Fruit fly (Drosophila melanogaster) whole organism, embryonic: ENCODE measurements around the gene CG8173.

Experiments used
- CG11456 ChIP-seq: fragments of 200-800 bp; sonication (Bioruptor generic); IDR thresholded peaks from 3 replicates; pipeline ENCODE4 v1.3.6; 2022; ENCODE audit warnings: missing biosample characterization, missing genetic modification characterization
- CG11695 ChIP-seq: fragments of 200-800 bp; sonication (Bioruptor generic); IDR thresholded peaks from 3 replicates; pipeline ENCODE4 v1.3.6; 2022; ENCODE audit warnings: missing biosample characterization, missing genetic modification characterization
- CG11696 ChIP-seq: fragments of 200-800 bp; sonication (Bioruptor generic); IDR thresholded peaks from 2 replicates; pipeline ENCODE4 v1.3.6; 2022; ENCODE audit warnings: missing biosample characterization, missing genetic modification characterization
- CG11723 ChIP-seq: fragments of 200-800 bp; sonication (Bioruptor generic); optimal IDR thresholded peaks from 2 replicates; lab custom pipeline; 2017; ENCODE audit warnings: missing biosample characterization, mild to moderate bottlenecking, missing genetic modification characterization
- CG12299 ChIP-seq: fragments of 200-800 bp; sonication (Bioruptor generic); optimal IDR thresholded peaks from 2 replicates; lab custom pipeline; 2018; ENCODE audit warnings: missing biosample characterization, mild to moderate bottlenecking, missing genetic modification characterization
- CG12391 ChIP-seq: fragments of 200-800 bp; sonication (Bioruptor generic); optimal IDR thresholded peaks from 3 replicates; lab custom pipeline; 2018; ENCODE audit warnings: missing biosample characterization, mild to moderate bottlenecking, missing genetic modification characterization, moderate library complexity
- CG12659 ChIP-seq: fragments of 200-800 bp; sonication (Bioruptor generic); optimal IDR thresholded peaks from 3 replicates; lab custom pipeline; 2017; ENCODE audit warnings: mild to moderate bottlenecking, missing biosample characterization, missing genetic modification reagents, missing genetic modification characterization
- CG13296 ChIP-seq: fragments of 200-800 bp; sonication (Bioruptor generic); optimal IDR thresholded peaks from 3 replicates; lab custom pipeline; 2018; ENCODE audit warnings: missing biosample characterization, mild to moderate bottlenecking, missing genetic modification characterization
- CG14710 ChIP-seq: fragments of 200-800 bp; sonication (Bioruptor generic); optimal IDR thresholded peaks from 3 replicates; lab custom pipeline; 2019; ENCODE audit warnings: missing biosample characterization, mild to moderate bottlenecking, missing genetic modification characterization, moderate library complexity
- CG15269 ChIP-seq: fragments of 200-800 bp; sonication (Bioruptor generic); optimal IDR thresholded peaks from 2 replicates; lab custom pipeline; 2018; ENCODE audit warnings: missing biosample characterization, mild to moderate bottlenecking, missing genetic modification characterization, moderate library complexity
- CG17328 ChIP-seq: fragments of 200-800 bp; sonication (Bioruptor generic); IDR thresholded peaks from 2 replicates; pipeline ENCODE4 v1.3.6; 2022; ENCODE audit warnings: missing biosample characterization, missing genetic modification characterization
- CG17361 ChIP-seq: fragments of 200-800 bp; sonication (Bioruptor generic); IDR thresholded peaks from 3 replicates; pipeline ENCODE4 v1.3.6; 2022; ENCODE audit warnings: missing biosample characterization, missing genetic modification characterization
- CG17829 ChIP-seq: fragments of 200-800 bp; optimal IDR thresholded peaks from 2 replicates; lab custom pipeline; 2019; ENCODE audit warnings: missing biosample characterization, mild to moderate bottlenecking, missing genetic modification characterization, moderate library complexity
- CG18262 ChIP-seq: fragments of 200-800 bp; optimal IDR thresholded peaks from 3 replicates; lab custom pipeline; 2019; ENCODE audit warnings: missing biosample characterization, mild to moderate bottlenecking, missing genetic modification characterization, moderate library complexity
- CG2120 ChIP-seq: fragments of 200-800 bp; sonication (Bioruptor generic); optimal IDR thresholded peaks from 3 replicates; lab custom pipeline; 2016; ENCODE audit warnings: missing biosample characterization, missing genetic modification characterization
- CG6254 ChIP-seq: fragments of 200-800 bp; sonication (Bioruptor generic); optimal IDR thresholded peaks from 3 replicates; lab custom pipeline; 2017; ENCODE audit warnings: mild to moderate bottlenecking, missing biosample characterization, missing genetic modification reagents, missing genetic modification characterization
- CG6683 ChIP-seq: fragments of 200-800 bp; sonication (Bioruptor generic); optimal IDR thresholded peaks from 2 replicates; lab custom pipeline; 2017; ENCODE audit warnings: missing biosample characterization, mild to moderate bottlenecking, missing genetic modification characterization, missing genetic modification reagents
- CG6813 ChIP-seq: fragments of 200-800 bp; sonication (Bioruptor generic); optimal IDR thresholded peaks from 2 replicates; lab custom pipeline; 2017; ENCODE audit warnings: missing biosample characterization, missing genetic modification characterization, mild to moderate bottlenecking, moderate library complexity, missing genetic modification reagents
- CG6854 ChIP-seq: fragments of 200-800 bp; sonication (Bioruptor generic); optimal IDR thresholded peaks from 3 replicates; lab custom pipeline; 2017; ENCODE audit warnings: missing biosample characterization, mild to moderate bottlenecking, missing genetic modification characterization
- CG7839 ChIP-seq: fragments of 200-800 bp; sonication (Bioruptor generic); optimal IDR thresholded peaks from 3 replicates; lab custom pipeline; 2018; ENCODE audit warnings: missing biosample characterization, mild to moderate bottlenecking, missing genetic modification characterization, moderate library complexity
- CG8290 ChIP-seq, 3 experiments: fragments of 200-800 bp; sonication (Bioruptor generic); optimal IDR thresholded peaks; 2 replicates each; lab custom pipeline; 2016 to 2019; ENCODE audit warnings: missing biosample characterization in 3 of 3, missing genetic modification characterization in 3 of 3, mild to moderate bottlenecking in 2 of 3, moderate library complexity in 1 of 3
- CG9215 ChIP-seq: fragments of 200-800 bp; sonication (Bioruptor generic); IDR thresholded peaks from 2 replicates; pipeline ENCODE4 v1.3.6; 2022; ENCODE audit warnings: missing biosample characterization, missing genetic modification characterization
- CG9727 ChIP-seq: fragments of 200-800 bp; sonication (Bioruptor generic); optimal IDR thresholded peaks from 3 replicates; lab custom pipeline; 2017; ENCODE audit warnings: missing biosample characterization, mild to moderate bottlenecking, missing genetic modification characterization
- D19A ChIP-seq: fragments of 200-800 bp; optimal IDR thresholded peaks from 3 replicates; lab custom pipeline; 2019; ENCODE audit warnings: missing biosample characterization, mild to moderate bottlenecking, missing genetic modification characterization, moderate library complexity
- D19B ChIP-seq: fragments of 200-800 bp; sonication (Bioruptor generic); optimal IDR thresholded peaks from 2 replicates; lab custom pipeline; 2017; ENCODE audit warnings: missing biosample characterization, mild to moderate bottlenecking, missing genetic modification characterization
- Drgx ChIP-seq: fragments of 200-800 bp; sonication (Bioruptor generic); IDR thresholded peaks from 2 replicates; pipeline ENCODE4 v1.3.6; 2022; ENCODE audit warnings: missing biosample characterization, missing genetic modification characterization
- Hr51 ChIP-seq, 2 experiments: fragments of 200-800 bp; sonication (Bioruptor generic); optimal IDR thresholded peaks; 2 replicates in 1 of 2; 3 replicates in 1 of 2; lab custom pipeline; 2016 to 2018; ENCODE audit warnings: missing biosample characterization in 2 of 2, missing genetic modification characterization in 2 of 2, mild to moderate bottlenecking in 1 of 2, moderate library complexity in 1 of 2
- Meics ChIP-seq: fragments of 200-800 bp; sonication (Bioruptor generic); optimal IDR thresholded peaks from 2 replicates; lab custom pipeline; 2017; ENCODE audit warnings: missing biosample characterization, mild to moderate bottlenecking, missing genetic modification characterization
- Nf-YC ChIP-seq: fragments of 200-800 bp; optimal IDR thresholded peaks from 3 replicates; lab custom pipeline; 2019; ENCODE audit warnings: missing biosample characterization, mild to moderate bottlenecking, missing genetic modification characterization, moderate library complexity
- Oli ChIP-seq: fragments of 200-800 bp; sonication (Bioruptor generic); optimal IDR thresholded peaks from 2 replicates; lab custom pipeline; 2018; ENCODE audit warnings: missing biosample characterization, mild to moderate bottlenecking, missing genetic modification characterization, moderate library complexity
- PHDP ChIP-seq: fragments of 200-800 bp; sonication (Bioruptor generic); optimal IDR thresholded peaks from 3 replicates; lab custom pipeline; 2018; ENCODE audit warnings: missing biosample characterization, mild to moderate bottlenecking, missing genetic modification characterization, moderate library complexity
- Sox102F ChIP-seq: fragments of 200-800 bp; sonication (Bioruptor generic); optimal IDR thresholded peaks from 2 replicates; lab custom pipeline; 2018; ENCODE audit warnings: missing biosample characterization, mild to moderate bottlenecking, missing genetic modification characterization, moderate library complexity
- bcd ChIP-seq: fragments of 200-800 bp; sonication (Bioruptor generic); optimal IDR thresholded peaks from 2 replicates; lab custom pipeline; 2017; ENCODE audit warnings: missing biosample characterization, mild to moderate bottlenecking, missing genetic modification characterization
- cwo ChIP-seq: fragments of 200-800 bp; sonication (Bioruptor generic); optimal IDR thresholded peaks from 3 replicates; lab custom pipeline; 2017; ENCODE audit warnings: missing biosample characterization, missing genetic modification characterization, mild to moderate bottlenecking, moderate library complexity, missing genetic modification reagents
- dmrt99B ChIP-seq: fragments of 200-800 bp; sonication (Bioruptor generic); optimal IDR thresholded peaks from 2 replicates; lab custom pipeline; 2018; ENCODE audit warnings: missing biosample characterization, mild to moderate bottlenecking, missing genetic modification characterization, moderate library complexity
- fd96Cb ChIP-seq: fragments of 200-800 bp; sonication (Bioruptor generic); optimal IDR thresholded peaks from 2 replicates; lab custom pipeline; 2018; ENCODE audit warnings: missing biosample characterization, mild to moderate bottlenecking, missing genetic modification characterization, moderate library complexity
- gem ChIP-seq: fragments of 200-800 bp; sonication (Bioruptor generic); optimal IDR thresholded peaks from 2 replicates; lab custom pipeline; 2019; ENCODE audit warnings: missing biosample characterization, mild to moderate bottlenecking, missing genetic modification characterization, moderate library complexity
- grau ChIP-seq: fragments of 200-800 bp; optimal IDR thresholded peaks from 3 replicates; lab custom pipeline; 2019; ENCODE audit warnings: missing biosample characterization, mild to moderate bottlenecking, missing genetic modification characterization, moderate library complexity
- hth ChIP-seq: fragments of >200 bp; optimal IDR thresholded peaks from 2 replicates; lab custom pipeline; 2017; ENCODE audit warnings: inconsistent platforms
- nmo ChIP-seq: fragments of 200-800 bp; sonication (Bioruptor generic); optimal IDR thresholded peaks from 2 replicates; lab custom pipeline; 2018; ENCODE audit warnings: missing biosample characterization, mild to moderate bottlenecking, missing genetic modification characterization, moderate library complexity
- odd ChIP-seq: fragments of 200-800 bp; sonication (Bioruptor generic); optimal IDR thresholded peaks from 2 replicates; lab custom pipeline; 2017; ENCODE audit warnings: missing biosample characterization, mild to moderate bottlenecking, missing genetic modification characterization
- phol ChIP-seq: fragments of 200-800 bp; sonication (Bioruptor generic); optimal IDR thresholded peaks from 3 replicates; lab custom pipeline; 2018; ENCODE audit warnings: missing biosample characterization, mild to moderate bottlenecking, missing genetic modification characterization, moderate library complexity
- prd ChIP-seq, 3 experiments: fragments of >200 bp in 2 of 3; fragments of 200-800 bp in 1 of 3; sonication (Bioruptor generic) in 1 of 3; optimal IDR thresholded peaks in 2 of 3; IDR thresholded peaks in 1 of 3; 2 replicates in 2 of 3; 3 replicates in 1 of 3; pipeline versions ENCODE4 v1.3.6 to Lab custom; 2017 to 2022; ENCODE audit warnings: missing biosample characterization in 1 of 3, missing genetic modification characterization in 1 of 3
- stwl ChIP-seq: fragments of 200-800 bp; sonication (Bioruptor generic); optimal IDR thresholded peaks from 3 replicates; lab custom pipeline; 2018; ENCODE audit warnings: missing biosample characterization, mild to moderate bottlenecking, missing genetic modification characterization, moderate library complexity
- tgo ChIP-seq: fragments of 200-800 bp; sonication (Bioruptor generic); IDR thresholded peaks from 3 replicates; pipeline ENCODE4 v1.3.6; 2022; ENCODE audit warnings: missing biosample characterization, missing genetic modification characterization
- unpg ChIP-seq: fragments of 200-800 bp; sonication (Bioruptor generic); optimal IDR thresholded peaks from 3 replicates; lab custom pipeline; 2018; ENCODE audit warnings: missing biosample characterization, mild to moderate bottlenecking, missing genetic modification characterization, moderate library complexity
- zen ChIP-seq: fragments of 200-800 bp; sonication (Bioruptor generic); optimal IDR thresholded peaks from 3 replicates; lab custom pipeline; 2018; ENCODE audit warnings: missing biosample characterization, mild to moderate bottlenecking, missing genetic modification characterization, moderate library complexity

The CG8173 gene

DNA sequence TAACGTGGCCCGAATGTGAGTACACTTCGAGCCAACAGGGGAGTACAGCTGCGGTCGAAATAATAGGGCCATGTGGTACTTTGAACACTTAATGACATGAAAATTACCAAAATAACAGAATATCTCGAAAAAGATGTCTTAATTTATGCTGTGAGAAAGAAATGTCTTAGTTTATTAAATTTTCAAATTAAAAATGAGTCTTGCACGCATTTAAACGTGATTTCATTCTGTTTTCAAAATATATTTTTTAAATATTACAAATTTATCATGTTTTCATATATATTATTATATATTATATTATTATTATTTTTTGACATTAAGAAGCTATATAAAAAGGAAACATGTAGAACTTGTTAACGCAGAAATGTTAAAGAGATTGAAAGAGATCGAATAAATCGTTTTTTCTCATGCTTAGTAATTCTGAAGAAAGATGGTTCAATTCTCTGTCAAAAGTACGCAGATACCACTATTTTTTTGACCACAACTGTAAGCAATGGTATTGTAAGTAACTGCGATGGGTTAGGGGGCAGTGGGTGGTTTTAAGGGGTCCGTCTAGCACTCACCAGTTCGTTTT lies 14.5 kb downstream of the CG8173 start (continued):
- TF ChIP-seq tgo (peak; percentile 24; the same call in 1 of the 3 replicates), hth (no peak), CG8290 (GFP tag; optimal IDR thresholded peaks at IDR 0.05; lab: Kevin White, UChicago) (no peak), CG8290 (tag; optimal IDR thresholded peaks at IDR 0.05; lab: Kevin White, UChicago) (peak in 1 of 2 experiments; percentile 6), prd (optimal IDR thresholded peaks at IDR 0.05; lab: Kevin White, UChicago) (no peak), prd (GFP tag; IDR thresholded peaks at IDR 0.05; lab: Robert Waterston, UW) (0 out of 3 replicates have a peak, but pooled peaks have one; percentile 12), bcd (peak; percentile 12), D19B (GFP tag; lab: Kevin White, UChicago) (peak; percentile 6), Sox102F (peak; percentile 15), CG6254 (no peak), CG17361 (peak; percentile 71), cwo (peak; percentile 23), fd96Cb (tag; lab: Kevin White, UChicago) (peak; percentile 46), PHDP (tag; lab: Kevin White, UChicago) (peak; percentile 21), nmo (GFP tag; lab: Kevin White, UChicago) (peak; percentile 54), odd (GFP tag; lab: Kevin White, UChicago) (peak; percentile 43), stwl (tag; lab: Kevin White, UChicago) (no peak), CG13296 (GFP tag; lab: Kevin White, UChicago) (peak; percentile 53), CG17829 (tag; lab: Kevin White, UChicago) (peak; percentile 23), dmrt99B (peak; percentile 62), CG2120 (peak; percentile 8), grau (peak; percentile 24), D19A (peak; percentile 14), zen (tag; lab: Kevin White, UChicago) (no peak), CG18262 (tag; lab: Kevin White, UChicago) (peak; percentile 61), unpg (GFP tag; lab: Kevin White, UChicago) (peak; percentile 1), CG11456 (0 out of 3 replicates have a peak, but pooled peaks have one; percentile 14), CG15269 (tag; lab: Kevin White, UChicago) (peak; percentile 34), Oli (tag; lab: Kevin White, UChicago) (peak; percentile 39), gem (tag; lab: Kevin White, UChicago) (peak; percentile 44), CG9727 (GFP tag; lab: Kevin White, UChicago) (peak; percentile 19), Nf-YC (tag; lab: Kevin White, UChicago) (peak; percentile 24), CG11695 (GFP tag; lab: Robert Waterston, UW) (0 out of 3 replicates have a peak, but pooled peaks have one; percentile 25), CG6813 (GFP tag; lab: Kevin White, UChicago) (peak; percentile 9), CG14710 (tag; lab: Kevin White, UChicago) (peak; percentile 13), CG11696 (GFP tag; lab: Robert Waterston, UW) (peak; percentile 53), Hr51 (GFP tag; optimal IDR thresholded peaks at IDR 0.05; lab: Kevin White, UChicago) (peak in 1 of 2 experiments; percentile 54), phol (tag; lab: Kevin White, UChicago) (peak; percentile 52), Drgx (peak; percentile 48), CG11723 (GFP tag; lab: Kevin White, UChicago) (no peak), CG6683 (peak; percentile 6), CG12659 (GFP tag; lab: Kevin White, UChicago) (peak; percentile 6), CG17328 (GFP tag; lab: Robert Waterston, UW) (0 out of 2 replicates have a peak, but pooled peaks have one; percentile 20), CG12391 (tag; lab: Kevin White, UChicago) (peak; percentile 10), CG12299 (tag; lab: Kevin White, UChicago) (no peak), CG6854 (GFP tag; lab: Kevin White, UChicago) (peak; percentile 31), CG7839 (peak; percentile 54), CG9215 (no peak), Meics (GFP tag; lab: Kevin White, UChicago) (peak; percentile 58)
